Worm (Caenorhabditis elegans) whole organism, L1 larva: ENCODE measurements around the gene ZK669.5.

Experiments used
- C16A3.4 ChIP-seq: fragments of 150-350 bp; optimal IDR thresholded peaks from 2 replicates; lab custom pipeline; 2014; ENCODE audit warnings: missing biosample characterization, missing genetic modification characterization
- aha-1 ChIP-seq: fragments of 150-350 bp; optimal IDR thresholded peaks from 2 replicates; lab custom pipeline; 2014; ENCODE audit warnings: missing biosample characterization, missing genetic modification characterization
- aly-2 ChIP-seq: fragments of 150-350 bp; optimal IDR thresholded peaks from 2 replicates; lab custom pipeline; 2014; ENCODE audit warnings: missing biosample characterization, missing genetic modification characterization
- blmp-1 ChIP-seq: fragments of 150-350 bp; optimal IDR thresholded peaks from 2 replicates; lab custom pipeline; 2014; ENCODE audit warnings: missing biosample characterization, missing genetic modification characterization
- ceh-82 ChIP-seq, 3 experiments: fragments of 150-350 bp in 1 of 3; sonication (generic microtip) in 2 of 3; optimal IDR thresholded peaks; 2 replicates each; lab custom pipeline; 2014 to 2017; ENCODE audit warnings: missing biosample characterization in 3 of 3, missing genetic modification characterization in 3 of 3
- ceh-90 ChIP-seq: sonication (generic microtip); optimal IDR thresholded peaks from 2 replicates; lab custom pipeline; 2016; ENCODE audit warnings: missing genetic modification characterization, missing compliant biosample characterization
- efl-1 ChIP-seq, 4 experiments: fragments of 150-350 bp; optimal IDR thresholded peaks in 3 of 4; peaks in 1 of 4; 1 replicate in 1 of 4; 2 replicates in 3 of 4; lab custom pipeline; 2014; ENCODE audit warnings: missing biosample characterization in 2 of 4, missing genetic modification characterization in 2 of 4, missing genetic modification reagents in 2 of 4
- egl-13 ChIP-seq: sonication (generic microtip); optimal IDR thresholded peaks from 2 replicates; lab custom pipeline; 2016; ENCODE audit warnings: missing genotype, missing genetic modification reagents, missing genetic modification characterization, missing compliant biosample characterization
- egl-27 ChIP-seq, 2 experiments: fragments of 150-350 bp in 1 of 2; sonication (generic microtip); optimal IDR thresholded peaks; 3 replicates each; lab custom pipeline; 2017 to 2018; ENCODE audit warnings: missing biosample characterization in 2 of 2, missing genetic modification characterization in 2 of 2, missing genetic modification reagents in 2 of 2
- elt-3 ChIP-seq, 6 experiments: fragments of 150-350 bp in 1 of 6; sonication (generic microtip); optimal IDR thresholded peaks; 2 replicates each; lab custom pipeline; 2017 to 2018; ENCODE audit warnings: missing biosample characterization in 6 of 6, missing genetic modification characterization in 6 of 6, inconsistent platforms in 1 of 6
- fkh-10 ChIP-seq: sonication (generic microtip); optimal IDR thresholded peaks from 2 replicates; lab custom pipeline; 2017; ENCODE audit warnings: missing biosample characterization, missing genetic modification reagents, missing genetic modification characterization
- fkh-4 ChIP-seq: sonication (generic microtip); optimal IDR thresholded peaks from 2 replicates; lab custom pipeline; 2016; ENCODE audit warnings: missing compliant biosample characterization, missing genetic modification characterization, borderline replicate concordance
- fkh-8 ChIP-seq: sonication (generic microtip); optimal IDR thresholded peaks from 2 replicates; lab custom pipeline; 2016; ENCODE audit warnings: mild to moderate bottlenecking, missing genetic modification characterization, missing compliant biosample characterization
- fos-1 ChIP-seq: fragments of 150-350 bp; optimal IDR thresholded peaks from 2 replicates; lab custom pipeline; 2014; ENCODE audit warnings: missing biosample characterization, missing genetic modification characterization
- grh-1 ChIP-seq: fragments of 200-800 bp; sonication (Bioruptor generic); IDR thresholded peaks from 2 replicates; pipeline ENCODE4 v1.3.6; 2022; ENCODE audit warnings: missing genetic modification reagents, missing genetic modification characterization, missing compliant biosample characterization
- hpl-2 ChIP-seq: fragments of 150-350 bp; optimal IDR thresholded peaks from 2 replicates; lab custom pipeline; 2014; ENCODE audit warnings: missing biosample characterization, missing genetic modification reagents, missing genetic modification characterization
- lin-13 ChIP-seq: fragments of 150-350 bp; optimal IDR thresholded peaks from 2 replicates; lab custom pipeline; 2014; ENCODE audit warnings: missing biosample characterization, missing genetic modification reagents, missing genetic modification characterization
- lin-14 ChIP-seq: fragments of 200-800 bp; sonication (Bioruptor generic); optimal IDR thresholded peaks from 2 replicates; lab custom pipeline; 2018; ENCODE audit warnings: mild to moderate bottlenecking, missing genetic modification characterization, moderate library complexity, missing compliant biosample characterization
- lin-39 ChIP-seq: fragments of 150-350 bp; optimal IDR thresholded peaks from 2 replicates; lab custom pipeline; 2014; ENCODE audit warnings: missing biosample characterization, missing genetic modification reagents, missing genetic modification characterization
- lir-3 ChIP-seq: sonication (generic microtip); optimal IDR thresholded peaks from 2 replicates; lab custom pipeline; 2016; ENCODE audit warnings: mild to moderate bottlenecking, missing genetic modification characterization, moderate library complexity, missing compliant biosample characterization; ENCODE audit not compliant: poor library complexity
- lsy-2 ChIP-seq, 2 experiments: fragments of 150-350 bp; optimal IDR thresholded peaks; 2 replicates each; lab custom pipeline; 2014; ENCODE audit warnings: missing biosample characterization in 2 of 2, missing genetic modification characterization in 2 of 2
- mab-9 ChIP-seq: fragments of 200-800 bp; sonication (Bioruptor generic); IDR thresholded peaks from 2 replicates; pipeline ENCODE4 v1.3.6; 2022; ENCODE audit warnings: missing genetic modification reagents, missing genetic modification characterization, missing compliant biosample characterization
- mdl-1 ChIP-seq, 2 experiments: fragments of 150-350 bp; optimal IDR thresholded peaks; 2 replicates each; lab custom pipeline; 2014 to 2017; ENCODE audit warnings: missing biosample characterization in 2 of 2, missing genetic modification characterization in 2 of 2, inconsistent platforms in 1 of 2
- nhr-20 ChIP-seq: sonication (generic microtip); optimal IDR thresholded peaks from 2 replicates; lab custom pipeline; 2016; ENCODE audit warnings: mild to moderate bottlenecking, missing genetic modification characterization, missing compliant biosample characterization
- nhr-28 ChIP-seq: fragments of 150-350 bp; optimal IDR thresholded peaks from 2 replicates; lab custom pipeline; 2014; ENCODE audit warnings: missing biosample characterization, missing genetic modification characterization
- nhr-47 ChIP-seq: sonication (generic microtip); optimal IDR thresholded peaks from 2 replicates; lab custom pipeline; 2016; ENCODE audit warnings: mild to moderate bottlenecking, missing genetic modification characterization, moderate library complexity, missing compliant biosample characterization
- nhr-71 ChIP-seq: sonication (generic microtip); optimal IDR thresholded peaks from 2 replicates; lab custom pipeline; 2016; ENCODE audit warnings: mild to moderate bottlenecking, missing genetic modification characterization, moderate library complexity, missing compliant biosample characterization
- nhr-76 ChIP-seq: sonication (generic microtip); optimal IDR thresholded peaks from 2 replicates; lab custom pipeline; 2017; ENCODE audit warnings: missing biosample characterization, missing genetic modification characterization
- nhr-77 ChIP-seq: fragments of 150-350 bp; optimal IDR thresholded peaks from 2 replicates; lab custom pipeline; 2014; ENCODE audit warnings: missing biosample characterization, missing genetic modification characterization
- nhr-84 ChIP-seq: sonication (generic microtip); optimal IDR thresholded peaks from 2 replicates; lab custom pipeline; 2017; ENCODE audit warnings: missing biosample characterization, missing genetic modification characterization
- nhr-85 ChIP-seq: sonication (generic microtip); peaks from one replicate; lab custom pipeline; 2016; ENCODE audit warnings: missing genetic modification characterization, inconsistent platforms, missing compliant biosample characterization
- nhr-90 ChIP-seq: sonication (generic microtip); optimal IDR thresholded peaks from 2 replicates; lab custom pipeline; 2016; ENCODE audit warnings: mild to moderate bottlenecking, missing genetic modification characterization, missing compliant biosample characterization; ENCODE audit not compliant: poor library complexity
- pag-3 ChIP-seq: sonication (generic microtip); optimal IDR thresholded peaks from 2 replicates; lab custom pipeline; 2017; ENCODE audit warnings: missing genetic modification characterization, mild to moderate bottlenecking, missing compliant biosample characterization, antibody characterized with exemption, borderline replicate concordance; ENCODE audit not compliant: insufficient read depth
- pqm-1 ChIP-seq: sonication (generic microtip); optimal IDR thresholded peaks from 3 replicates; lab custom pipeline; 2017; ENCODE audit warnings: missing biosample characterization, missing genetic modification characterization
- snpc-4 ChIP-seq: fragments of 150-350 bp; optimal IDR thresholded peaks from 2 replicates; lab custom pipeline; 2014; ENCODE audit warnings: missing biosample characterization, missing genetic modification characterization
- snu-23 ChIP-seq: sonication (generic microtip); optimal IDR thresholded peaks from 2 replicates; lab custom pipeline; 2016; ENCODE audit warnings: missing genetic modification characterization, missing compliant biosample characterization
- sox-4 ChIP-seq: sonication (generic microtip); optimal IDR thresholded peaks from 2 replicates; lab custom pipeline; 2016; ENCODE audit warnings: missing genetic modification characterization, missing compliant biosample characterization
- sptf-1 ChIP-seq: fragments of 150-350 bp; optimal IDR thresholded peaks from 2 replicates; lab custom pipeline; 2014; ENCODE audit warnings: missing biosample characterization, missing genetic modification characterization
- tlp-1 ChIP-seq: fragments of 150-350 bp; optimal IDR thresholded peaks from 2 replicates; lab custom pipeline; 2014; ENCODE audit warnings: missing biosample characterization, missing genetic modification characterization
- unc-62 ChIP-seq: fragments of 150-350 bp; optimal IDR thresholded peaks from 2 replicates; lab custom pipeline; 2014; ENCODE audit warnings: missing biosample characterization, missing genetic modification reagents, missing genetic modification characterization
- unc-86 ChIP-seq: sonication (generic microtip); optimal IDR thresholded peaks from 2 replicates; lab custom pipeline; 2016; ENCODE audit warnings: missing genetic modification characterization, missing compliant biosample characterization
- zag-1 ChIP-seq: fragments of 150-350 bp; optimal IDR thresholded peaks from 2 replicates; lab custom pipeline; 2014; ENCODE audit warnings: missing biosample characterization, missing genetic modification characterization
- ztf-4 ChIP-seq: fragments of 150-350 bp; optimal IDR thresholded peaks from 2 replicates; lab custom pipeline; 2014; ENCODE audit warnings: missing biosample characterization, missing genetic modification characterization

The ZK669.5 gene

DNA sequence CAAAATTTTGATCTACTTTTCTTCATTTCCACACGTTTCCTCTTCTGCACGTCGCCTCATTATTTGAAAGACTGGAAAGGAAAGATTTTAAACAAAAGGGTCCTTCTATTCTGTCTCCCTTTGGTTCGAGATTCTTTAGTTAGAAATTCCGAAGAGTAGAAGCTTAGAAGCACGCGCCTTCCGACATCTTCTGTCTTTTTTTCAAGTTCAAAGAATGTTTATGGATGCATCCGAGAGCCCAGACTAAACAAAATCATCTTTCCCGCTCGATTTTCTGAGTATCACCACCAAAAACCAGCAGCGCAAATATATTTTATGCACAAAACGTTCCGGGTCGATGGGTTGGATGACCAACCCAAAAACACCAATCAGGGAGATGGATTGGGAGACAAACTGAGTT, 37.4 kb upstream of the ZK669.5 start:
- peak; percentile 21 for TF ChIP-seq lin-14 (GFP tag; lab: Kevin White, UChicago)
- peak; percentile 25 for TF ChIP-seq fkh-10
- no peak for TF ChIP-seq sptf-1 (tag; lab: Kevin White, UChicago)
- TF ChIP-seq nhr-77 (tag; lab: Kevin White, UChicago) = no peak
- no peak for TF ChIP-seq nhr-76 (tag; lab: Kevin White, UChicago)
- no peak for TF ChIP-seq fkh-8 (tag; lab: Kevin White, UChicago)
- TF ChIP-seq unc-86 (tag; lab: Kevin White, UChicago) = peak; percentile 10

DNA sequence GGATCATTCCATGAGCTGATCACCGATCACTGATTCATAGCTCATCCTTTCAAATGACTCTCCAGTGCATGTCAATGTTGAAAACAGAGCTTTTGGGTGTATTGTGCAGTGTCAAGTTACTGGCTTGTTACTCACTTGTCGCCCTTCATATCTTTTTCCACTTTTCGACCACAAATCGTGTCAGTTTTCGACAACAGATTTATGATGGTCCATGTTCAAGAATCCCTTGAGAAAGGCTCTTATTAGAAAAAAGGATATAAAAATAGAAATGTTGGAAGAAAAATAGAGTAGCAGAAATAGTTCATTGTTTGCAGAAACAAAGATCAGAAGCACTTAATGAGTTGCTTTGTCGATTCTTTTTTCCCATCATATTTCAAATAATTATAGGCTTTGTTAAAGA, 36.8 kb upstream of the ZK669.5 start:
- TF ChIP-seq pqm-1 = no peak
- TF ChIP-seq lir-3 (tag; lab: Kevin White, UChicago) = no peak
- no peak for TF ChIP-seq hpl-2 (GFP tag; lab: Kevin White, UChicago)
- no peak for TF ChIP-seq egl-13 (tag; lab: Kevin White, UChicago)
- no peak for TF ChIP-seq fkh-4
- TF ChIP-seq tlp-1 (tag; lab: Kevin White, UChicago) = no peak
- no peak for TF ChIP-seq fkh-10
- TF ChIP-seq snu-23 = no peak
- TF ChIP-seq unc-62 = no peak
- no peak for TF ChIP-seq zag-1
- no peak for TF ChIP-seq sox-4 (tag; lab: Kevin White, UChicago)
- no peak for TF ChIP-seq snpc-4 (tag; lab: Kevin White, UChicago)
- no peak for TF ChIP-seq efl-1 (optimal IDR thresholded peaks at IDR 0.05; lab: Kevin White, UChicago)
- TF ChIP-seq efl-1 (GFP tag; optimal IDR thresholded peaks at IDR 0.05 in 1 of 2; lab: Kevin White, UChicago) = no peak
- no peak for TF ChIP-seq grh-1
- TF ChIP-seq elt-3 (tag; optimal IDR thresholded peaks at IDR 0.05; lab: Kevin White, UChicago) = no peak
- TF ChIP-seq aly-2 (tag; lab: Kevin White, UChicago) = no peak
- TF ChIP-seq lin-14 (GFP tag; lab: Kevin White, UChicago) = no peak
- TF ChIP-seq unc-86 (tag; lab: Kevin White, UChicago) = no peak
- no peak for TF ChIP-seq fos-1
- no peak for TF ChIP-seq nhr-84 (tag; lab: Kevin White, UChicago)

DNA sequence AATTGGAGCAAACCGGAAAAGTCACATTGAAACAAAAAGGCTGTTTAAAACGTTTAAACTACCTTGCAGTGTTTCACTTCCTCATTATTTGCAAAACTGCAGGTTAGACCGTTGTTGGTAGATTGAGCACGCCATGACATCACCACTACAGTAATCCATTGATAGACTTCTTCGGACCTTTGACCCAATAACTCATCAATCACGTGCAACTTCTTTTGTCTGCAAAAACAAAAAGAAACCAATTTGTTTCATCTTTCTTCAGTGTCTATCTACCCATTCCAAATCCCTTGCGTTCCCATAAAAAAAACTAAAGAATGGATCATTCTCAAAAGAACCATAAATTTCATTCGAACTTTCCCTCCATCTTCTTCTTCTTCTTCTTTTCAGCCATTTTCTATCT, 34.4 kb upstream of the ZK669.5 start:
- TF ChIP-seq lin-13 (GFP tag; lab: Kevin White, UChicago) = no peak
- no peak for TF ChIP-seq C16A3.4
- TF ChIP-seq fkh-10 = no peak
- no peak for TF ChIP-seq grh-1
- TF ChIP-seq nhr-90 (tag; lab: Kevin White, UChicago) = no peak
- no peak for TF ChIP-seq mdl-1 (tag; optimal IDR thresholded peaks at IDR 0.05; lab: Kevin White, UChicago)
- no peak for TF ChIP-seq ceh-90 (tag; lab: Kevin White, UChicago)
- TF ChIP-seq lsy-2 (tag; optimal IDR thresholded peaks at IDR 0.05; lab: Kevin White, UChicago) = no peak
- no peak for TF ChIP-seq aha-1 (tag; lab: Kevin White, UChicago)
- TF ChIP-seq blmp-1 (tag; lab: Kevin White, UChicago) = no peak
- TF ChIP-seq nhr-28 = no peak
- no peak for TF ChIP-seq mab-9
- TF ChIP-seq lin-14 (GFP tag; lab: Kevin White, UChicago) = no peak
- no peak for TF ChIP-seq hpl-2 (GFP tag; lab: Kevin White, UChicago)
- TF ChIP-seq lin-39 (tag; lab: Kevin White, UChicago) = no peak
- no peak for TF ChIP-seq nhr-85 (tag; lab: Kevin White, UChicago)

DNA sequence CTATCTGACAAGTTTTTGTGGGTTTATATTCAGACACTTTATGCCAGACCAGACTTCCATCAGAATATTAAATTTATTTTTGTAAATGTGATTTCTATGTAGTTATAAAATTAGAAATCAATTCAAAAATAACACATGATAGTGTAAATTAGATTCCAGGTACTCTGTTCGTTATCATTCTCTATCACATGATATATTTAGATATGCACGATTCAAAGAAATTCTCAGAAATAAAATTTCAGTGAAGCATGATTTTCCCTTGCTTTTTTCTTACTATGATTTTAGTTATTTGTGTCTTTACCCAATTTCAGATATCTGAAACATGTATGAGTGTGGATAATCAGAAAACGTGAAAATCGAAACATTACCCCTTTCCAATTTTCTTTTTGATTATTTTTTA, 30.8 kb upstream of the ZK669.5 start:
- peak; percentile 11 for TF ChIP-seq ztf-4 (tag; lab: Kevin White, UChicago)
- no peak for TF ChIP-seq blmp-1 (tag; lab: Kevin White, UChicago)
- TF ChIP-seq nhr-71 (tag; lab: Kevin White, UChicago) = peak; percentile 75
- no peak for TF ChIP-seq egl-27 (tag; optimal IDR thresholded peaks at IDR 0.05; lab: Kevin White, UChicago)
- peak; percentile 61 for TF ChIP-seq sox-4 (tag; lab: Kevin White, UChicago)
- peak; percentile 10 for TF ChIP-seq fkh-10
- TF ChIP-seq fkh-8 (tag; lab: Kevin White, UChicago) = peak; percentile 82
- no peak for TF ChIP-seq pag-3 (tag; lab: Kevin White, UChicago)
- no peak for TF ChIP-seq ceh-82 (tag; optimal IDR thresholded peaks at IDR 0.05; lab: Kevin White, UChicago)
- peak; percentile 74 for TF ChIP-seq nhr-47 (tag; lab: Kevin White, UChicago)
- TF ChIP-seq lsy-2 (tag; optimal IDR thresholded peaks at IDR 0.05; lab: Kevin White, UChicago) = peak in 1 of 2 experiments; percentile 26
- peak; percentile 7 for TF ChIP-seq lin-14 (GFP tag; lab: Kevin White, UChicago)
- TF ChIP-seq nhr-20 (tag; lab: Kevin White, UChicago) = peak; percentile 9
